Fruit fly (Drosophila melanogaster): ENCODE data around the gene CG12483.

DNA sequence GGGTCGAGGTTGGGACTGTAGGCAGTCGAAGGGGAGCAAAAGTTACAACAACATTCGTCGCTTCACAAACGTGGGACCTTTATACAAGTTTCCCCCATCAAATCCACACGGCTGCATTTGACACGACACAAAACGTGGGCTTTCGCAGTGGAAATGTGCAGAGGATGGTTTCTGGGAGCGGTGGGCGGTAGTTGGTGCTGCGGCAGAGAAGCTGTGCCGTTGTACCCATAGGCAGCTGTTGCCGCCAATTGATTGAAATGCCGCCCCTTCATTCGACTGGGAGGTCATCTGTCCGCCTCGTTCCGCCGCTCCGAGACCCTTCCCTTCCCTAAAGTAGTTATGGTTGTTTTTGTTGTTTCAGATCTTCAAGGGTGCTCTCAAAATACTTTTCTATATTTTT, 10.9 kb upstream of the CG12483 start:
- TF ChIP-seq Smox (GFP tag; optimal IDR thresholded peaks at IDR 0.05) = no peak
- TF ChIP-seq CG4318 (GFP tag; optimal IDR thresholded peaks at IDR 0.05) = no peak
- no peak for TF ChIP-seq CG16779 (tag; optimal IDR thresholded peaks at IDR 0.05)
- TF ChIP-seq CG32006 (GFP tag; optimal IDR thresholded peaks at IDR 0.05) = no peak
- TF ChIP-seq CG11294 (GFP tag; IDR thresholded peaks at IDR 0.05) = no peak
- no peak for TF ChIP-seq CG3919 (GFP tag; optimal IDR thresholded peaks at IDR 0.05)
- TF ChIP-seq Ets96B (tag; optimal IDR thresholded peaks at IDR 0.05) = no peak
- TF ChIP-seq CG31627 (GFP tag; optimal IDR thresholded peaks at IDR 0.05) = no peak
- TF ChIP-seq Gug (GFP tag; IDR thresholded peaks at IDR 0.05) = no peak
